Worm (Caenorhabditis elegans): Measurements from ENCODE around the gene srw-68.

DNA sequence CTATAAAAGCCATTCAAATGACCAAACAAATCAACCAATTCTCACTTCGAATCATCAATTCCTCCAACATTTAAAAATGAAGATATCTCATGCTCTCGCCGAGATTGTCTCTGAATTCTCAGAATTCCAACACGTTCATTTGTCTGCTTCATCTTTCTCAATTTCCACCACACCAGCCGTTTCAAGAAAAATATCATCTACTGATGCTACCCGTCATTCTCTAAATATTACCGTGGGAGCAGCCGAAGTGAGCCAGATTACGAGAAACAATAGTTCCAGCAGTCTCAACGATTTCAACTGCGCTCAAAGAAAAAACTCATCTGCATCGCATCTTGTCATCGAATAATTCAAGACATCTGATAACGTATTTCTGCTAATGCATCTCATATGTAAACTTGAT, 11.6 kb downstream of the srw-68 start, which contains the start of gene F18E3.12:
- no peak for TF ChIP-seq pes-1 (GFP tag; IDR thresholded peaks at IDR 0.05)
- no peak for TF ChIP-seq tbx-37 (GFP tag; conservative IDR thresholded peaks at IDR 0.05)

All from whole organism, early embryonic.